1 fruit fly cellular context compared by ENCODE assay signal in genomic region chrX:4010835-4011234, dm6.
TF ChIP-seq lines count a peak whose summit lies in the region.

No protein-coding gene starts in this region.

TF ChIP-seq in whole organism, embryonic, 481 proteins besides CTCF, POLR2A, EP300 and RAD21 (continued from another document and continues in another):
- no peak for TF ChIP-seq klu (GFP tag; IDR thresholded peaks at IDR 0.05; lab: Robert Waterston, UW)
- no peak for TF ChIP-seq ash1 (GFP tag; optimal IDR thresholded peaks at IDR 0.05; lab: Kevin White, UChicago)
- TF ChIP-seq CG3995 (GFP tag; optimal IDR thresholded peaks at IDR 0.05; lab: Kevin White, UChicago) = no peak
- no peak for TF ChIP-seq ftz-f1 (GFP tag; optimal IDR thresholded peaks at IDR 0.05; lab: Kevin White, UChicago)
- TF ChIP-seq CG11695 (GFP tag; IDR thresholded peaks at IDR 0.05; lab: Robert Waterston, UW) = 0 out of 3 replicates have a peak, but pooled peaks have one; percentile 32
- TF ChIP-seq grn (GFP tag; optimal IDR thresholded peaks at IDR 0.05; lab: Kevin White, UChicago) = no peak
- no peak for TF ChIP-seq BEAF-32 (GFP tag; optimal IDR thresholded peaks at IDR 0.05; lab: Kevin White, UChicago)
- peak; percentile 58 for TF ChIP-seq Sox102F (GFP tag; optimal IDR thresholded peaks at IDR 0.05; lab: Kevin White, UChicago)
- 0 out of 2 replicates have a peak, but pooled peaks have one; percentile 36 for TF ChIP-seq HLH3B (GFP tag; IDR thresholded peaks at IDR 0.05; lab: Robert Waterston, UW)
- peak; percentile 39 for TF ChIP-seq PHDP (tag; optimal IDR thresholded peaks at IDR 0.05; lab: Kevin White, UChicago)
- TF ChIP-seq CG1233 (GFP tag; optimal IDR thresholded peaks at IDR 0.05; lab: Kevin White, UChicago) = peak; percentile 20
- no peak for TF ChIP-seq CG34224 (GFP tag; IDR thresholded peaks at IDR 0.05; lab: Robert Waterston, UW; ENCODE audit: partially characterized antibody)
- TF ChIP-seq CG31365 (tag; optimal IDR thresholded peaks at IDR 0.05; lab: Kevin White, UChicago) = no peak
- peak; percentile 50 for TF ChIP-seq CG4820 (GFP tag; optimal IDR thresholded peaks at IDR 0.05; lab: Kevin White, UChicago)
- no peak for TF ChIP-seq vfl (GFP tag; optimal IDR thresholded peaks at IDR 0.05; lab: Kevin White, UChicago)
- no peak for TF ChIP-seq wdn (GFP tag; IDR thresholded peaks at IDR 0.05; lab: Robert Waterston, UW)
- TF ChIP-seq CG4707 (GFP tag; optimal IDR thresholded peaks at IDR 0.05; lab: Kevin White, UChicago) = no peak
- no peak for TF ChIP-seq CG43689 (GFP tag; IDR thresholded peaks at IDR 0.05; lab: Robert Waterston, UW)
- TF ChIP-seq CG11504 (tag; optimal IDR thresholded peaks at IDR 0.05; lab: Kevin White, UChicago) = peak; percentile 71
- TF ChIP-seq CG3407 (GFP tag; optimal IDR thresholded peaks at IDR 0.05; lab: Kevin White, UChicago) = peak; percentile 6
- peak; percentile 27 for TF ChIP-seq pum (GFP tag; optimal IDR thresholded peaks at IDR 0.05; lab: Kevin White, UChicago)
- TF ChIP-seq H2.0 (GFP tag; IDR thresholded peaks at IDR 0.05; lab: Robert Waterston, UW) = peak; percentile 42; the same call in 1 of the 2 replicates
- TF ChIP-seq CG3163 (GFP tag; optimal IDR thresholded peaks at IDR 0.05; lab: Kevin White, UChicago) = no peak
- peak; percentile 78 for TF ChIP-seq CG12769 (tag; optimal IDR thresholded peaks at IDR 0.05; lab: Kevin White, UChicago)
- TF ChIP-seq Dad (GFP tag; optimal IDR thresholded peaks at IDR 0.05; lab: Kevin White, UChicago) = no peak
- TF ChIP-seq CG12071 (GFP tag; optimal IDR thresholded peaks at IDR 0.05; lab: Kevin White, UChicago) = peak; percentile 37
- TF ChIP-seq CG15011 (GFP tag; optimal IDR thresholded peaks at IDR 0.05; lab: Kevin White, UChicago) = no peak
- no peak for TF ChIP-seq CG12236 (GFP tag; optimal IDR thresholded peaks at IDR 0.05; lab: Kevin White, UChicago)
- TF ChIP-seq CG16863 (GFP tag; optimal IDR thresholded peaks at IDR 0.05; lab: Kevin White, UChicago) = peak; percentile 30
- TF ChIP-seq stc (GFP tag; IDR thresholded peaks at IDR 0.05; lab: Robert Waterston, UW) = no peak
- peak; percentile 7 for TF ChIP-seq Deaf1 (tag; optimal IDR thresholded peaks at IDR 0.05; lab: Kevin White, UChicago)
- TF ChIP-seq ken (GFP tag; IDR thresholded peaks at IDR 0.05; lab: Robert Waterston, UW) = peak; percentile 54; the same call in 1 of the 3 replicates
- no peak for TF ChIP-seq Gsc (GFP tag; IDR thresholded peaks at IDR 0.05; lab: Robert Waterston, UW)
- TF ChIP-seq CG11723 (GFP tag; optimal IDR thresholded peaks at IDR 0.05; lab: Kevin White, UChicago) = no peak
- no peak for TF ChIP-seq CG13775 (GFP tag; optimal IDR thresholded peaks at IDR 0.05; lab: Kevin White, UChicago)
- TF ChIP-seq CG11696 (GFP tag; IDR thresholded peaks at IDR 0.05; lab: Robert Waterston, UW) = no peak
- TF ChIP-seq pan (optimal IDR thresholded peaks at IDR 0.05; lab: Kevin White, UChicago) = no peak
- peak in 1 of 2 experiments; percentile 54 for TF ChIP-seq pan (GFP tag; optimal IDR thresholded peaks at IDR 0.05 in 1 of 2, IDR thresholded peaks at IDR 0.05 in 1 of 2)
- no peak for TF ChIP-seq Awh (GFP tag; IDR thresholded peaks at IDR 0.05; lab: Robert Waterston, UW)
- TF ChIP-seq Hr51 (GFP tag; optimal IDR thresholded peaks at IDR 0.05; lab: Kevin White, UChicago) = peak in 1 of 2 experiments; percentile 45
- TF ChIP-seq vnd (GFP tag; IDR thresholded peaks at IDR 0.05; lab: Robert Waterston, UW; ENCODE audit: partially characterized antibody) = no peak
- TF ChIP-seq D19B (GFP tag; optimal IDR thresholded peaks at IDR 0.05; lab: Kevin White, UChicago) = no peak
- TF ChIP-seq CG11456 (GFP tag; IDR thresholded peaks at IDR 0.05; lab: Robert Waterston, UW) = 0 out of 3 replicates have a peak, but pooled peaks have one; percentile 36
- no peak for TF ChIP-seq gce (GFP tag; IDR thresholded peaks at IDR 0.05; lab: Robert Waterston, UW)
- TF ChIP-seq slou (GFP tag; optimal IDR thresholded peaks at IDR 0.05; lab: Kevin White, UChicago) = no peak
- peak; percentile 55; the same call in 1 of the 2 replicates for TF ChIP-seq Ptx1 (GFP tag; IDR thresholded peaks at IDR 0.05; lab: Robert Waterston, UW)
- TF ChIP-seq sob (GFP tag; IDR thresholded peaks at IDR 0.05; lab: Robert Waterston, UW) = peak; percentile 57
- no peak for TF ChIP-seq Mrtf (GFP tag; IDR thresholded peaks at IDR 0.05; lab: Robert Waterston, UW)
- peak; percentile 52 for TF ChIP-seq Ssrp (tag; optimal IDR thresholded peaks at IDR 0.05; lab: Kevin White, UChicago)
- TF ChIP-seq Rfx (GFP tag; IDR thresholded peaks at IDR 0.05; lab: Robert Waterston, UW) = peak; percentile 63
- TF ChIP-seq CG1647 (GFP tag; optimal IDR thresholded peaks at IDR 0.05; lab: Kevin White, UChicago) = no peak
- TF ChIP-seq ATbp (GFP tag; optimal IDR thresholded peaks at IDR 0.05; lab: Kevin White, UChicago) = peak; percentile 17
- no peak; the same call in 1 of the 2 replicates for TF ChIP-seq CG8765 (GFP tag; IDR thresholded peaks at IDR 0.05; lab: Robert Waterston, UW)
- TF ChIP-seq Camta (GFP tag; optimal IDR thresholded peaks at IDR 0.05; lab: Kevin White, UChicago) = no peak
- TF ChIP-seq CG7987 (GFP tag; optimal IDR thresholded peaks at IDR 0.05; lab: Kevin White, UChicago) = no peak
- TF ChIP-seq CG14014 (GFP tag; IDR thresholded peaks at IDR 0.05; lab: Robert Waterston, UW) = no peak
- TF ChIP-seq abd-A (tag; optimal IDR thresholded peaks at IDR 0.05; lab: Kevin White, UChicago) = no peak
- TF ChIP-seq lov (optimal IDR thresholded peaks at IDR 0.05; lab: Kevin White, UChicago) = no peak
- 0 out of 3 replicates have a peak, but pooled peaks have one; percentile 16 for TF ChIP-seq lov (GFP tag; IDR thresholded peaks at IDR 0.05; lab: Robert Waterston, UW)
- TF ChIP-seq Rx (GFP tag; IDR thresholded peaks at IDR 0.05; lab: Robert Waterston, UW) = peak; percentile 52
- TF ChIP-seq CG18011 (GFP tag; optimal IDR thresholded peaks at IDR 0.05; lab: Kevin White, UChicago) = no peak
- TF ChIP-seq CG8388 (GFP tag; optimal IDR thresholded peaks at IDR 0.05; lab: Kevin White, UChicago) = peak; percentile 43
- TF ChIP-seq Kr (GFP tag; optimal IDR thresholded peaks at IDR 0.05; lab: Kevin White, UChicago) = no peak
- TF ChIP-seq CG5953 (GFP tag; IDR thresholded peaks at IDR 0.05; lab: Robert Waterston, UW) = no peak
- no peak for TF ChIP-seq Ravus (GFP tag; IDR thresholded peaks at IDR 0.05; lab: Robert Waterston, UW)
- peak; percentile 42; the same call in 1 of the 2 replicates for TF ChIP-seq CG17328 (GFP tag; IDR thresholded peaks at IDR 0.05; lab: Robert Waterston, UW)
- peak; percentile 0 for TF ChIP-seq gcm (GFP tag; optimal IDR thresholded peaks at IDR 0.05; lab: Kevin White, UChicago)
- TF ChIP-seq CG4404 (GFP tag; IDR thresholded peaks at IDR 0.05; lab: Robert Waterston, UW) = peak; percentile 57; the same call in 1 of the 2 replicates
- no peak for TF ChIP-seq Tbp (GFP tag; optimal IDR thresholded peaks at IDR 0.05; lab: Kevin White, UChicago)
- TF ChIP-seq dimm (GFP tag; IDR thresholded peaks at IDR 0.05; lab: Robert Waterston, UW) = no peak
- no peak for TF ChIP-seq dan (GFP tag; IDR thresholded peaks at IDR 0.05; lab: Robert Waterston, UW)
- TF ChIP-seq Meics (GFP tag; optimal IDR thresholded peaks at IDR 0.05; lab: Kevin White, UChicago) = peak; percentile 39
- no peak for TF ChIP-seq cg (GFP tag; optimal IDR thresholded peaks at IDR 0.05; lab: Kevin White, UChicago)
- TF ChIP-seq bowl (GFP tag; IDR thresholded peaks at IDR 0.05; lab: Robert Waterston, UW) = no peak
- TF ChIP-seq CG42726 (GFP tag; IDR thresholded peaks at IDR 0.05; lab: Robert Waterston, UW; ENCODE audit: partially characterized antibody) = no peak
- TF ChIP-seq luna (GFP tag; optimal IDR thresholded peaks at IDR 0.05; lab: Kevin White, UChicago) = no peak
- no peak for TF ChIP-seq tll (GFP tag; optimal IDR thresholded peaks at IDR 0.05; lab: Kevin White, UChicago)
- TF ChIP-seq ato (GFP tag; IDR thresholded peaks at IDR 0.05; lab: Robert Waterston, UW; ENCODE audit: partially characterized antibody) = no peak
- no peak for TF ChIP-seq Dll (GFP tag; IDR thresholded peaks at IDR 0.05; lab: Robert Waterston, UW; ENCODE audit: partially characterized antibody)
- no peak for TF ChIP-seq tup (GFP tag; optimal IDR thresholded peaks at IDR 0.05; lab: Kevin White, UChicago)
- no peak for TF ChIP-seq knrl (GFP tag; IDR thresholded peaks at IDR 0.05; lab: Robert Waterston, UW; ENCODE audit: partially characterized antibody)
- TF ChIP-seq lola (GFP tag; optimal IDR thresholded peaks at IDR 0.05; lab: Kevin White, UChicago) = peak in 1 of 3 experiments; percentile 40
- peak; percentile 8 for TF ChIP-seq CG13296 (GFP tag; optimal IDR thresholded peaks at IDR 0.05; lab: Kevin White, UChicago)
- TF ChIP-seq otp (GFP tag; IDR thresholded peaks at IDR 0.05; lab: Robert Waterston, UW) = peak; percentile 42; the same call in 1 of the 3 replicates
- TF ChIP-seq tx (GFP tag; optimal IDR thresholded peaks at IDR 0.05; lab: Kevin White, UChicago) = no peak
- 0 out of 2 replicates have a peak, but pooled peaks have one; percentile 24 for TF ChIP-seq ssp (GFP tag; IDR thresholded peaks at IDR 0.05; lab: Robert Waterston, UW)
- peak; percentile 40 for TF ChIP-seq CG2875 (GFP tag; optimal IDR thresholded peaks at IDR 0.05; lab: Kevin White, UChicago)
- TF ChIP-seq hkb (optimal IDR thresholded peaks at IDR 0.05; lab: Kevin White, UChicago) = no peak
- 0 out of 2 replicates have a peak, but pooled peaks have one; percentile 36 for TF ChIP-seq hkb (GFP tag; IDR thresholded peaks at IDR 0.05; lab: Robert Waterston, UW)
- TF ChIP-seq CG6689 (GFP tag; IDR thresholded peaks at IDR 0.05; lab: Robert Waterston, UW) = 0 out of 2 replicates have a peak, but pooled peaks have one; percentile 35
- peak; percentile 58 for TF ChIP-seq Xbp1 (GFP tag; optimal IDR thresholded peaks at IDR 0.05; lab: Kevin White, UChicago)
- no peak for TF ChIP-seq toy (GFP tag; IDR thresholded peaks at IDR 0.05; lab: Robert Waterston, UW)
- TF ChIP-seq tio (GFP tag; optimal IDR thresholded peaks at IDR 0.05; lab: Kevin White, UChicago) = peak; percentile 23
- no peak for TF ChIP-seq Taf1 (GFP tag; IDR thresholded peaks at IDR 0.05; lab: Robert Waterston, UW)
- peak; percentile 35 for TF ChIP-seq onecut (GFP tag; IDR thresholded peaks at IDR 0.05; lab: Robert Waterston, UW)
- TF ChIP-seq CG7556 (GFP tag; optimal IDR thresholded peaks at IDR 0.05; lab: Kevin White, UChicago) = peak; percentile 36
- TF ChIP-seq CG4730 (GFP tag; IDR thresholded peaks at IDR 0.05; lab: Robert Waterston, UW) = no peak
- TF ChIP-seq NC2α (GFP tag; optimal IDR thresholded peaks at IDR 0.05; lab: Kevin White, UChicago) = no peak
- TF ChIP-seq chinmo (GFP tag; IDR thresholded peaks at IDR 0.05; lab: Robert Waterston, UW; ENCODE audit: partially characterized antibody) = no peak
- TF ChIP-seq esg (GFP tag; conservative IDR thresholded peaks at IDR 0.05; lab: Robert Waterston, UW) = peak; percentile 44; the same call in 1 of the 2 replicates
- TF ChIP-seq CG32767 (GFP tag; IDR thresholded peaks at IDR 0.05; lab: Robert Waterston, UW) = no peak
- no peak for TF ChIP-seq gcm2 (GFP tag; optimal IDR thresholded peaks at IDR 0.05; lab: Kevin White, UChicago)
- TF ChIP-seq CG4360 (GFP tag; IDR thresholded peaks at IDR 0.05; lab: Robert Waterston, UW) = no peak
- TF ChIP-seq pzg (GFP tag; optimal IDR thresholded peaks at IDR 0.05; lab: Kevin White, UChicago) = no peak
- TF ChIP-seq fru (optimal IDR thresholded peaks at IDR 0.05; lab: Kevin White, UChicago) = no peak
- no peak for TF ChIP-seq crol (GFP tag; IDR thresholded peaks at IDR 0.05; lab: Robert Waterston, UW)
- TF ChIP-seq CG12391 (tag; optimal IDR thresholded peaks at IDR 0.05; lab: Kevin White, UChicago) = peak; percentile 49
- 0 out of 3 replicates have a peak, but pooled peaks have one; percentile 25 for TF ChIP-seq croc (GFP tag; conservative IDR thresholded peaks at IDR 0.05; lab: Robert Waterston, UW)
- TF ChIP-seq CG34376 (GFP tag; optimal IDR thresholded peaks at IDR 0.05; lab: Kevin White, UChicago) = no peak
- TF ChIP-seq ham (GFP tag; IDR thresholded peaks at IDR 0.05; lab: Robert Waterston, UW) = no peak
- TF ChIP-seq trem (tag; optimal IDR thresholded peaks at IDR 0.05; lab: Kevin White, UChicago) = peak; percentile 7
- peak; percentile 8 for TF ChIP-seq CG6813 (GFP tag; optimal IDR thresholded peaks at IDR 0.05; lab: Kevin White, UChicago)
- TF ChIP-seq nau (GFP tag; optimal IDR thresholded peaks at IDR 0.05; lab: Kevin White, UChicago) = no peak
- TF ChIP-seq da (GFP tag; optimal IDR thresholded peaks at IDR 0.05; lab: Kevin White, UChicago) = no peak
- no peak for TF ChIP-seq Abd-B (GFP tag; optimal IDR thresholded peaks at IDR 0.05; lab: Kevin White, UChicago)
- TF ChIP-seq CG3281 (GFP tag; optimal IDR thresholded peaks at IDR 0.05; lab: Kevin White, UChicago) = peak; percentile 29
- TF ChIP-seq Eip74EF (GFP tag; optimal IDR thresholded peaks at IDR 0.05; lab: Kevin White, UChicago) = no peak
- no peak for TF ChIP-seq jigr1 (GFP tag; IDR thresholded peaks at IDR 0.05; lab: Robert Waterston, UW)
- TF ChIP-seq Myb (GFP tag; optimal IDR thresholded peaks at IDR 0.05; lab: Kevin White, UChicago) = peak; percentile 3
- no peak for TF ChIP-seq lbe (GFP tag; optimal IDR thresholded peaks at IDR 0.05; lab: Kevin White, UChicago)
- TF ChIP-seq CG2116 (GFP tag; optimal IDR thresholded peaks at IDR 0.05; lab: Kevin White, UChicago) = no peak
- no peak for TF ChIP-seq CG11398 (GFP tag; optimal IDR thresholded peaks at IDR 0.05; lab: Kevin White, UChicago)
- TF ChIP-seq CG17912 (GFP tag; optimal IDR thresholded peaks at IDR 0.05; lab: Kevin White, UChicago) = no peak
- no peak for TF ChIP-seq peb (GFP tag; IDR thresholded peaks at IDR 0.05; lab: Robert Waterston, UW)
- TF ChIP-seq CG1024 (GFP tag; IDR thresholded peaks at IDR 0.05; lab: Robert Waterston, UW) = no peak
- TF ChIP-seq mam (GFP tag; optimal IDR thresholded peaks at IDR 0.05; lab: Kevin White, UChicago) = peak; percentile 46
- TF ChIP-seq Trl (optimal IDR thresholded peaks at IDR 0.05; lab: Kevin White, UChicago) = no peak
- TF ChIP-seq Trl (GFP tag; optimal IDR thresholded peaks at IDR 0.05; lab: Kevin White, UChicago) = peak; percentile 51
- TF ChIP-seq Fer3 (tag; optimal IDR thresholded peaks at IDR 0.05; lab: Kevin White, UChicago) = peak; percentile 31
- TF ChIP-seq Hey (tag; optimal IDR thresholded peaks at IDR 0.05; lab: Kevin White, UChicago) = no peak
- peak; percentile 13 for TF ChIP-seq HHEX (GFP tag; optimal IDR thresholded peaks at IDR 0.05; lab: Kevin White, UChicago)
- peak; percentile 5 for TF ChIP-seq cwo (GFP tag; optimal IDR thresholded peaks at IDR 0.05; lab: Kevin White, UChicago)
- no peak for TF ChIP-seq B-H2 (GFP tag; optimal IDR thresholded peaks at IDR 0.05; lab: Kevin White, UChicago)
